Fruit fly (Drosophila melanogaster): Measurements from ENCODE around the gene crm.

dm6 chrX:2726420-2726819, 12.2 kb downstream of the crm start, which contains the start of gene vilya:
- no peak for TF ChIP-seq CTCF (optimal IDR thresholded peaks at IDR 0.05)
- TF ChIP-seq CG8478 (optimal IDR thresholded peaks at IDR 0.05) = no peak
